Fruit fly (Drosophila melanogaster): Measurements from ENCODE around the gene GlcAT-P.
"Not testable (repeated sequence)": the region's sequence is repeated elsewhere in the genome, so short reads cannot be mapped to it uniquely, and the experiment has no call there.

dm6 chr3L:11134886-11135285 lies 62.5 kb downstream of the GlcAT-P start, which contains the start of gene CG14143:
- not testable (repeated sequence) for TF ChIP-seq Sox102F, fd59A, Hr4 (GFP tag; optimal IDR thresholded peaks at IDR 0.05)

Measured in whole organism, prepupa.